Worm (Caenorhabditis elegans) whole organism, L1 larva: ENCODE data around the gene ubc-26.

Experiments used
- F16B12.6 ChIP-seq: fragments of 150-350 bp; optimal IDR thresholded peaks from 2 replicates; lab custom pipeline; 2014; ENCODE audit warnings: missing biosample characterization, missing genetic modification characterization
- aha-1 ChIP-seq: fragments of 150-350 bp; optimal IDR thresholded peaks from 2 replicates; lab custom pipeline; 2014; ENCODE audit warnings: missing biosample characterization, missing genetic modification characterization
- ama-1 ChIP-seq: fragments of 150-350 bp; optimal IDR thresholded peaks from 2 replicates; lab custom pipeline; 2014
- blmp-1 ChIP-seq: fragments of 150-350 bp; optimal IDR thresholded peaks from 2 replicates; lab custom pipeline; 2014; ENCODE audit warnings: missing biosample characterization, missing genetic modification characterization
- ceh-63 ChIP-seq: fragments of 200-800 bp; sonication (Bioruptor generic); optimal IDR thresholded peaks from 2 replicates; lab custom pipeline; 2018; ENCODE audit warnings: mild to moderate bottlenecking, missing genetic modification characterization, missing compliant biosample characterization
- ceh-8 ChIP-seq: fragments of 200-800 bp; sonication (Bioruptor generic); optimal IDR thresholded peaks from 2 replicates; lab custom pipeline; 2018; ENCODE audit warnings: mild to moderate bottlenecking, missing genetic modification characterization, moderate library complexity, missing compliant biosample characterization
- ceh-82 ChIP-seq, 3 experiments: fragments of 150-350 bp in 1 of 3; sonication (generic microtip) in 2 of 3; optimal IDR thresholded peaks; 2 replicates each; lab custom pipeline; 2014 to 2017; ENCODE audit warnings: missing biosample characterization in 3 of 3, missing genetic modification characterization in 3 of 3
- dpl-1 ChIP-seq, 3 experiments: fragments of 150-350 bp in 2 of 3; sonication (generic microtip) in 1 of 3; optimal IDR thresholded peaks; 2 replicates each; lab custom pipeline; 2014 to 2017; ENCODE audit warnings: missing biosample characterization in 3 of 3, missing genetic modification characterization in 3 of 3, missing genetic modification reagents in 3 of 3
- efl-1 ChIP-seq, 4 experiments: fragments of 150-350 bp; optimal IDR thresholded peaks in 3 of 4; peaks in 1 of 4; 1 replicate in 1 of 4; 2 replicates in 3 of 4; lab custom pipeline; 2014; ENCODE audit warnings: missing biosample characterization in 2 of 4, missing genetic modification characterization in 2 of 4, missing genetic modification reagents in 2 of 4
- efl-3 ChIP-seq: fragments of 200-800 bp; sonication (Bioruptor generic); optimal IDR thresholded peaks from 2 replicates; lab custom pipeline; 2018; ENCODE audit warnings: mild to moderate bottlenecking, missing genetic modification characterization, missing compliant biosample characterization
- egl-27 ChIP-seq, 2 experiments: fragments of 150-350 bp in 1 of 2; sonication (generic microtip); optimal IDR thresholded peaks; 3 replicates each; lab custom pipeline; 2017 to 2018; ENCODE audit warnings: missing biosample characterization in 2 of 2, missing genetic modification characterization in 2 of 2, missing genetic modification reagents in 2 of 2
- elt-2 ChIP-seq: sonication (generic microtip); optimal IDR thresholded peaks from 2 replicates; lab custom pipeline; 2016; ENCODE audit warnings: missing genetic modification characterization, mild to moderate bottlenecking, inconsistent platforms, missing compliant biosample characterization, missing genetic modification reagents
- elt-3 ChIP-seq, 6 experiments: fragments of 150-350 bp in 1 of 6; sonication (generic microtip); optimal IDR thresholded peaks; 2 replicates each; lab custom pipeline; 2017 to 2018; ENCODE audit warnings: missing biosample characterization in 6 of 6, missing genetic modification characterization in 6 of 6, inconsistent platforms in 1 of 6
- ets-5 ChIP-seq: fragments of 200-800 bp; sonication (Bioruptor generic); IDR thresholded peaks from 2 replicates; pipeline ENCODE4 v1.3.6; 2022; ENCODE audit warnings: missing genetic modification characterization, missing compliant biosample characterization
- fos-1 ChIP-seq: fragments of 150-350 bp; optimal IDR thresholded peaks from 2 replicates; lab custom pipeline; 2014; ENCODE audit warnings: missing biosample characterization, missing genetic modification characterization
- grh-1 ChIP-seq: fragments of 200-800 bp; sonication (Bioruptor generic); IDR thresholded peaks from 2 replicates; pipeline ENCODE4 v1.3.6; 2022; ENCODE audit warnings: missing genetic modification reagents, missing genetic modification characterization, missing compliant biosample characterization
- hpl-2 ChIP-seq: fragments of 150-350 bp; optimal IDR thresholded peaks from 2 replicates; lab custom pipeline; 2014; ENCODE audit warnings: missing biosample characterization, missing genetic modification reagents, missing genetic modification characterization
- irx-1 ChIP-seq: sonication (generic microtip); optimal IDR thresholded peaks from 2 replicates; lab custom pipeline; 2016; ENCODE audit warnings: missing genetic modification characterization, missing compliant biosample characterization
- lin-13 ChIP-seq: fragments of 150-350 bp; optimal IDR thresholded peaks from 2 replicates; lab custom pipeline; 2014; ENCODE audit warnings: missing biosample characterization, missing genetic modification reagents, missing genetic modification characterization
- lin-14 ChIP-seq: fragments of 200-800 bp; sonication (Bioruptor generic); optimal IDR thresholded peaks from 2 replicates; lab custom pipeline; 2018; ENCODE audit warnings: mild to moderate bottlenecking, missing genetic modification characterization, moderate library complexity, missing compliant biosample characterization
- lin-35 ChIP-seq, 2 experiments: fragments of 150-350 bp; optimal IDR thresholded peaks; 2 replicates each; lab custom pipeline; 2014; ENCODE audit warnings: missing biosample characterization in 2 of 2, missing genetic modification characterization in 2 of 2, missing genetic modification reagents in 2 of 2
- lin-39 ChIP-seq: fragments of 150-350 bp; optimal IDR thresholded peaks from 2 replicates; lab custom pipeline; 2014; ENCODE audit warnings: missing biosample characterization, missing genetic modification reagents, missing genetic modification characterization
- mef-2 ChIP-seq: fragments of 150-350 bp; optimal IDR thresholded peaks from 2 replicates; lab custom pipeline; 2014; ENCODE audit warnings: missing biosample characterization, missing genetic modification characterization
- mep-1 ChIP-seq: fragments of 150-350 bp; optimal IDR thresholded peaks from 2 replicates; lab custom pipeline; 2014; ENCODE audit warnings: missing biosample characterization, missing genetic modification characterization
- nhr-11 ChIP-seq: fragments of 150-350 bp; optimal IDR thresholded peaks from 2 replicates; lab custom pipeline; 2014; ENCODE audit warnings: missing biosample characterization, missing genetic modification characterization
- nhr-19 ChIP-seq: fragments of 200-800 bp; sonication (Bioruptor generic); conservative IDR thresholded peaks from 2 replicates; pipeline ENCODE4 v1.3.6; 2022; ENCODE audit warnings: missing genetic modification characterization, missing compliant biosample characterization
- nhr-47 ChIP-seq: sonication (generic microtip); optimal IDR thresholded peaks from 2 replicates; lab custom pipeline; 2016; ENCODE audit warnings: mild to moderate bottlenecking, missing genetic modification characterization, moderate library complexity, missing compliant biosample characterization
- nhr-71 ChIP-seq: sonication (generic microtip); optimal IDR thresholded peaks from 2 replicates; lab custom pipeline; 2016; ENCODE audit warnings: mild to moderate bottlenecking, missing genetic modification characterization, moderate library complexity, missing compliant biosample characterization
- nhr-77 ChIP-seq: fragments of 150-350 bp; optimal IDR thresholded peaks from 2 replicates; lab custom pipeline; 2014; ENCODE audit warnings: missing biosample characterization, missing genetic modification characterization
- nhr-85 ChIP-seq: sonication (generic microtip); peaks from one replicate; lab custom pipeline; 2016; ENCODE audit warnings: missing genetic modification characterization, inconsistent platforms, missing compliant biosample characterization
- pax-3 ChIP-seq: fragments of 200-800 bp; sonication (Bioruptor generic); optimal IDR thresholded peaks from 2 replicates; lab custom pipeline; 2018; ENCODE audit warnings: mild to moderate bottlenecking, missing genetic modification characterization, moderate library complexity, missing compliant biosample characterization
- pqm-1 ChIP-seq: sonication (generic microtip); optimal IDR thresholded peaks from 3 replicates; lab custom pipeline; 2017; ENCODE audit warnings: missing biosample characterization, missing genetic modification characterization
- snu-23 ChIP-seq: sonication (generic microtip); optimal IDR thresholded peaks from 2 replicates; lab custom pipeline; 2016; ENCODE audit warnings: missing genetic modification characterization, missing compliant biosample characterization
- sox-4 ChIP-seq: sonication (generic microtip); optimal IDR thresholded peaks from 2 replicates; lab custom pipeline; 2016; ENCODE audit warnings: missing genetic modification characterization, missing compliant biosample characterization
- sptf-1 ChIP-seq: fragments of 150-350 bp; optimal IDR thresholded peaks from 2 replicates; lab custom pipeline; 2014; ENCODE audit warnings: missing biosample characterization, missing genetic modification characterization
- swsn-7 ChIP-seq: sonication (generic microtip); optimal IDR thresholded peaks from 2 replicates; lab custom pipeline; 2016; ENCODE audit warnings: missing genetic modification characterization, missing compliant biosample characterization
- unc-98 ChIP-seq: fragments of 200-800 bp; sonication (Bioruptor generic); IDR thresholded peaks from 2 replicates; pipeline ENCODE4 v1.3.6; 2022; ENCODE audit warnings: missing genetic modification characterization, missing compliant biosample characterization
- xbp-1 ChIP-seq: sonication (generic microtip); optimal IDR thresholded peaks from 2 replicates; lab custom pipeline; 2016; ENCODE audit warnings: missing genetic modification characterization, missing compliant biosample characterization
- ztf-11 ChIP-seq, 2 experiments: sonication (generic microtip); optimal IDR thresholded peaks; 2 replicates each; lab custom pipeline; 2016 to 2017; ENCODE audit warnings: missing genetic modification characterization in 2 of 2, missing biosample characterization in 1 of 2, missing compliant biosample characterization in 1 of 2
- ztf-4 ChIP-seq: fragments of 150-350 bp; optimal IDR thresholded peaks from 2 replicates; lab custom pipeline; 2014; ENCODE audit warnings: missing biosample characterization, missing genetic modification characterization

ubc-26 gene

DNA sequence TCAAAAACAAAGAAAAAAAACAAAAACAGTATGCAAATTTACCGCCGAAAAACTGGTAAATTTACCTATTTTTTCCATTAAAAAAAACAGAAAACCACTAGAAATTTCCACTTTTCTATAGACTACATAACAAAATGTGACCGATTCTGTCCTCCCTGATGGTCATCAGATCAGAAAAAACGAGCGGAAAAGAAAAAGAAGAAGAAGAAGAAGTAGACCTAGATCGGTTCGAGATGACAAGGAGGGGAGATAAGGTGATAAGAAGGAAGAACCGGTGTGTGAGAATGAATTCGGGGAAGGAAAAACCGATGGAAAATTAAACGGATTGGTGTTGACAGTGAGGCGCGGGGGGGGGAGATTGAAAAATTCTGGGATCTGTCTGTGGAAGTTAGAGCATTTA is 44.0 kb downstream of the ubc-26 start (continued):
- TF ChIP-seq xbp-1 (tag; lab: Kevin White, UChicago) (no peak), sox-4 (tag; lab: Kevin White, UChicago) (no peak), mef-2 (no peak), blmp-1 (tag; lab: Kevin White, UChicago) (peak; percentile 68), aha-1 (no peak), nhr-77 (tag; lab: Kevin White, UChicago) (no peak), ceh-82 (tag; optimal IDR thresholded peaks at IDR 0.05; lab: Kevin White, UChicago) (no peak)

ce11 chrII:2854794-2855193 is 45.4 kb downstream of the ubc-26 start:
- TF ChIP-seq mep-1 (peak; percentile 25), elt-3 (tag; optimal IDR thresholded peaks at IDR 0.05; lab: Kevin White, UChicago) (peak in 2 of 6 experiments; percentile 1 to 22), ceh-8 (GFP tag; lab: Kevin White, UChicago) (no peak), nhr-19 (0 out of 2 replicates have a peak, but pooled peaks have one; percentile 15), swsn-7 (tag; lab: Kevin White, UChicago) (peak; percentile 7), lin-39 (no peak), grh-1 (GFP tag; lab: Robert Waterston, UW) (0 out of 2 replicates have a peak, but pooled peaks have one; percentile 45), nhr-71 (tag; lab: Kevin White, UChicago) (peak; percentile 25), mef-2 (no peak), ztf-4 (tag; lab: Kevin White, UChicago) (peak; percentile 20), irx-1 (no peak), dpl-1 (GFP tag; optimal IDR thresholded peaks at IDR 0.05; lab: Kevin White, UChicago) (peak in 1 of 3 experiments; percentile 10), lin-14 (GFP tag; lab: Kevin White, UChicago) (peak; percentile 33), snu-23 (peak; percentile 40), lin-13 (GFP tag; lab: Kevin White, UChicago) (no peak), pqm-1 (no peak), blmp-1 (tag; lab: Kevin White, UChicago) (peak; percentile 74)

DNA sequence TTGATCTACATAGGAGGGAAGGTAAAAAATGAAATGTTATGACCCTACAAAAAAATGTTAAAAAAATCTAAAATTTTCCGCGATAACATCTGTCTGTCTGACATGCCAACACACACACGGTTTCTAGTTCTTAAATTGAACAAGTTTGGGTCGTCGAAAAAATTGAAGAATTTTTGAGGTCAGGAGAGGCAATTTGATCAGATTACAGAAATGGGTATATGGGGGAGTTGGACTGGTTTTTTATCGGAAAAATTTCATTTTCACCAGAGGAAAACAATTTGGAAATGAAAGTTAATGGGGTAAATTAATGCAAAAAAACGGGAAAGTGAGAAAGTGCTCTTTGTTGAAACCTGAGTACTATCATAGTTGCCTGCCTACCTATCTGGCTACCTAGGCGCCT is 46.4 kb downstream of the ubc-26 start:
- peak; percentile 29 for TF ChIP-seq nhr-85
- peak; percentile 50 for TF ChIP-seq blmp-1 (tag; lab: Kevin White, UChicago)
- TF ChIP-seq ama-1 (lab: Kevin White, UChicago), result no peak
- TF ChIP-seq ets-5 (GFP tag; lab: Robert Waterston, UW), result no peak

- TF ChIP-seq xbp-1 (tag; lab: Kevin White, UChicago) (no peak), lin-35 (GFP tag; optimal IDR thresholded peaks at IDR 0.05; lab: Kevin White, UChicago) (no peak), nhr-47 (tag; lab: Kevin White, UChicago) (no peak), pqm-1 (no peak), irx-1 (no peak), sptf-1 (no peak), efl-3 (GFP tag; lab: Kevin White, UChicago) (no peak), efl-1 (optimal IDR thresholded peaks at IDR 0.05; lab: Kevin White, UChicago) (no peak), efl-1 (GFP tag; optimal IDR thresholded peaks at IDR 0.05 in 1 of 2; lab: Kevin White, UChicago) (no peak), ztf-11 (tag; optimal IDR thresholded peaks at IDR 0.05; lab: Kevin White, UChicago) (no peak), ceh-63 (GFP tag; lab: Kevin White, UChicago) (no peak), grh-1 (GFP tag; lab: Robert Waterston, UW) (no peak), elt-2 (no peak), ama-1 (lab: Kevin White, UChicago) (no peak)
Observed at ce11 chrII:2852493-2852892, 47.7 kb downstream of the ubc-26 start, which contains the start of gene ptc-3. ptc-3 (minus strand) TSS chrII:2852593.

ce11 chrII:2846552-2846951 is 53.6 kb downstream of the ubc-26 start:
- no peak for TF ChIP-seq nhr-11 (tag; lab: Kevin White, UChicago)
- TF ChIP-seq egl-27 (tag; optimal IDR thresholded peaks at IDR 0.05; lab: Kevin White, UChicago), result no peak
- TF ChIP-seq fos-1 (tag; lab: Kevin White, UChicago), result no peak
- TF ChIP-seq unc-98 (GFP tag; lab: Robert Waterston, UW), result no peak
- TF ChIP-seq lin-35 (GFP tag; optimal IDR thresholded peaks at IDR 0.05; lab: Kevin White, UChicago), result no peak
- TF ChIP-seq pax-3, result no peak
- no peak for TF ChIP-seq hpl-2
- TF ChIP-seq F16B12.6 (tag; lab: Kevin White, UChicago), result no peak
- TF ChIP-seq nhr-85, result no peak
